Worm (Caenorhabditis elegans) whole organism, L4 larva: Measurements from ENCODE around the gene fbxa-32.

Experiments
- ama-1 ChIP-seq: fragments of 150-350 bp; optimal IDR thresholded peaks from 2 replicates; lab custom pipeline; 2014; ENCODE audit warnings: inconsistent platforms, mixed read lengths
- ces-1 ChIP-seq: fragments of 150-350 bp; sonication (generic microtip); optimal IDR thresholded peaks from 4 replicates; lab custom pipeline; 2014; ENCODE audit warnings: missing biosample characterization, missing genetic modification reagents, missing genetic modification characterization
- nhr-48 ChIP-seq: sonication (generic microtip); optimal IDR thresholded peaks from 2 replicates; lab custom pipeline; 2016; ENCODE audit warnings: mild to moderate bottlenecking, missing genetic modification characterization, missing compliant biosample characterization

DNA sequence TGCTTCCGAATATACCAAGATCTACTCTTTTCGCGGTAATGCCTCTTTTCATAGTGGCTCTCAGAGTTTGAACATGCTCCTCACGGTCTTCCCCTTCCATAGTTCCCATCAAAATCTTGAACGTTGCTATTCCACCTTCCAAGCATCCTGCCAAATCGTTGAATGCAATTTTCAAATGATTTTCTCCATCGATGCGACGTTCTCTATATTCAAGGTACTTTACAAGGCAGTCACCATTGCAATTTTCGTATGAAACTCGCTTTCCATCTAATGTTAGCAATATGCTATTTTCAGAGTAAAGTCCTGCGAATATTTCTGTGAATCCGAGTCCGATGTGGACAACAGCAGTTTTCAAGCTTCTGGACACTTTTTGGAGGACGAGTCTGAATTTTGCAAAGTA is 45.2 kb upstream of the fbxa-32 start:
- TF ChIP-seq ama-1 (lab: Kevin White, UChicago) = no peak
- no peak for TF ChIP-seq ces-1 (GFP tag; lab: Kevin White, UChicago)
- TF ChIP-seq nhr-48 (tag; lab: Kevin White, UChicago) = no peak
